Worm (Caenorhabditis elegans) whole organism, early embryonic: ENCODE measurements around the gene W08E12.6.

Source experiments
- B0310.2 ChIP-seq: sonication (generic microtip); optimal IDR thresholded peaks from 2 replicates; lab custom pipeline; 2016; ENCODE audit warnings: mild to moderate bottlenecking, missing genetic modification characterization, missing compliant biosample characterization
- F13C5.2 ChIP-seq: sonication (generic microtip); optimal IDR thresholded peaks from 2 replicates; lab custom pipeline; 2017; ENCODE audit warnings: mild to moderate bottlenecking, missing genetic modification characterization, inconsistent platforms, missing compliant biosample characterization
- ama-1 ChIP-seq: fragments of 150-350 bp; optimal IDR thresholded peaks from 2 replicates; lab custom pipeline; 2014
- ceh-13 ChIP-seq: fragments of 200-800 bp; sonication (Bioruptor generic); optimal IDR thresholded peaks from 2 replicates; lab custom pipeline; 2018; ENCODE audit warnings: mild to moderate bottlenecking, missing genetic modification characterization, missing compliant biosample characterization
- ceh-36 ChIP-seq: sonication (generic microtip); optimal IDR thresholded peaks from 2 replicates; lab custom pipeline; 2016; ENCODE audit warnings: missing genetic modification characterization, inconsistent platforms, missing compliant biosample characterization
- flt-1 ChIP-seq: fragments of 200-800 bp; sonication (Bioruptor generic); IDR thresholded peaks from 2 replicates; pipeline ENCODE4 v1.3.6; 2022; ENCODE audit warnings: missing genetic modification characterization, missing compliant biosample characterization
- hmbx-1 ChIP-seq: sonication (generic microtip); optimal IDR thresholded peaks from 2 replicates; lab custom pipeline; 2016; ENCODE audit warnings: mild to moderate bottlenecking, missing genetic modification characterization, missing compliant biosample characterization
- hmg-4 ChIP-seq: fragments of 200-800 bp; sonication (Bioruptor generic); optimal IDR thresholded peaks from 2 replicates; lab custom pipeline; 2018; ENCODE audit warnings: mild to moderate bottlenecking, missing genetic modification characterization, missing compliant biosample characterization
- hnd-1 ChIP-seq: sonication (generic microtip); optimal IDR thresholded peaks from 2 replicates; lab custom pipeline; 2016; ENCODE audit warnings: missing genetic modification characterization, missing compliant biosample characterization
- pes-1 ChIP-seq: fragments of 200-800 bp; sonication (Bioruptor generic); IDR thresholded peaks from 2 replicates; pipeline ENCODE4 v1.3.6; 2022; ENCODE audit warnings: missing genetic modification reagents, missing genetic modification characterization, missing compliant biosample characterization
- scrt-1 ChIP-seq: fragments of 200-800 bp; sonication (Bioruptor generic); IDR thresholded peaks from 2 replicates; pipeline ENCODE4 v1.3.6; 2022; ENCODE audit warnings: missing genetic modification characterization, missing compliant biosample characterization
- sea-1 ChIP-seq: fragments of 200-800 bp; sonication (Bioruptor generic); conservative IDR thresholded peaks from 2 replicates; pipeline ENCODE4 v1.3.6; 2022; ENCODE audit warnings: missing genetic modification characterization, missing compliant biosample characterization
- tbx-11 ChIP-seq: fragments of 200-800 bp; sonication (Bioruptor generic); IDR thresholded peaks from 2 replicates; pipeline ENCODE4 v1.3.6; 2022; ENCODE audit warnings: missing genetic modification characterization, missing compliant biosample characterization
- tra-4 ChIP-seq: sonication (generic microtip); optimal IDR thresholded peaks from 2 replicates; lab custom pipeline; 2017; ENCODE audit warnings: missing genetic modification characterization, missing compliant biosample characterization

ce11 chrIV:3300492-3300891 lies 2.1 kb downstream of the W08E12.6 start, which contains the start of gene W08E12.5:
- TF ChIP-seq hmbx-1: no peak
- TF ChIP-seq ceh-13: no peak
- no peak for TF ChIP-seq ama-1
- TF ChIP-seq tra-4 (tag; lab: Kevin White, UChicago): no peak
- no peak for TF ChIP-seq hmg-4 (GFP tag; lab: Kevin White, UChicago)
- TF ChIP-seq pes-1 (GFP tag; lab: Robert Waterston, UW): no peak
- TF ChIP-seq sea-1: no peak
- TF ChIP-seq flt-1 (GFP tag; lab: Robert Waterston, UW): no peak
- no peak for TF ChIP-seq F13C5.2 (tag; lab: Kevin White, UChicago)
- TF ChIP-seq ceh-36: no peak
- no peak for TF ChIP-seq hnd-1 (tag; lab: Kevin White, UChicago)
- no peak for TF ChIP-seq tbx-11 (GFP tag; lab: Robert Waterston, UW)
- no peak for TF ChIP-seq B0310.2 (tag; lab: Kevin White, UChicago)
- no peak for TF ChIP-seq scrt-1
